Worm (Caenorhabditis elegans) whole organism, early embryonic: Measurements from ENCODE around the gene adm-4.

Experiments
- aly-1 ChIP-seq: sonication (generic microtip); optimal IDR thresholded peaks from 2 replicates; lab custom pipeline; 2016; ENCODE audit warnings: missing genetic modification characterization, missing compliant biosample characterization
- ama-1 ChIP-seq: fragments of 150-350 bp; optimal IDR thresholded peaks from 2 replicates; lab custom pipeline; 2014
- flt-1 ChIP-seq: fragments of 200-800 bp; sonication (Bioruptor generic); IDR thresholded peaks from 2 replicates; pipeline ENCODE4 v1.3.6; 2022; ENCODE audit warnings: missing genetic modification characterization, missing compliant biosample characterization
- pes-1 ChIP-seq: fragments of 200-800 bp; sonication (Bioruptor generic); IDR thresholded peaks from 2 replicates; pipeline ENCODE4 v1.3.6; 2022; ENCODE audit warnings: missing genetic modification reagents, missing genetic modification characterization, missing compliant biosample characterization

DNA sequence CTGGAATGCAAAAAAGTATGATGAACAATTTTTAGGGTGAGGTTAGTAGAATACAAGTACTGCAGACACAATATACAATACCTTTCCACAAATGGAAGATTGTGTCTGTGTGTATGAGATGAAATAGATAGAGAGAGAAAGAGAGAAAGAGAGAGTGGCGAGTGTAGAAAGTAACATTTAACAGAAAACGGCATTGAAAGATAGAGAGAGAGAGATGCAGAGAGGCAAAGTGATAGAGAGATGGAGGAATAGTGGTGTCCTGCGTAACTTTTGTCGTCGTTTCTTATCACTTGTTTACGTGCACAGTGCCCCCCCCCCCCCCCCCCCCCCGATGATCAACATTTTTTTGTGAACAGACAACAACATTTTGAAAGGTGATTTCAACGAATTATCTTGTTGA is 16.6 kb upstream of the adm-4 start:
- TF ChIP-seq pes-1 (GFP tag; lab: Robert Waterston, UW) (no peak), aly-1 (tag; lab: Kevin White, UChicago) (no peak), ama-1 (no peak), flt-1 (GFP tag; lab: Robert Waterston, UW) (no peak)
